Worm (Caenorhabditis elegans): ENCODE data around the gene clec-223.

Gene clec-223

ce11 chrV:11239187-11239725 lies 33.7 kb upstream of the clec-223 start, which contains the start of the genes dvc-1 and ima-1 (continued):
- TF ChIP-seq dmd-9 (GFP tag; IDR thresholded peaks at IDR 0.05) (0 out of 2 replicates have a peak, but pooled peaks have one; percentile 36), duxl-1 (tag; optimal IDR thresholded peaks at IDR 0.05; ENCODE audit: poor library complexity) (no peak), Y48G9A.11 (GFP tag; IDR thresholded peaks at IDR 0.05) (0 out of 2 replicates have a peak, but pooled peaks have one; percentile 27), mes-2 (tag; optimal IDR thresholded peaks at IDR 0.05; ENCODE audit: poor library complexity, severe bottlenecking) (peak; percentile 91), jun-1 (tag; optimal IDR thresholded peaks at IDR 0.05) (no peak), nhr-28 (tag; optimal IDR thresholded peaks at IDR 0.05) (peak; percentile 26), fos-1 (tag; optimal IDR thresholded peaks at IDR 0.05) (no peak)

- TF ChIP-seq zag-1 (tag; optimal IDR thresholded peaks at IDR 0.05) (no peak), ceh-32 (tag; optimal IDR thresholded peaks at IDR 0.05; ENCODE audit: poor library complexity) (no peak), nhr-11 (tag; optimal IDR thresholded peaks at IDR 0.05) (no peak), F37D6.2 (tag; optimal IDR thresholded peaks at IDR 0.05) (no peak), ama-1 (optimal IDR thresholded peaks at IDR 0.05) (no peak), duxl-1 (tag; optimal IDR thresholded peaks at IDR 0.05; ENCODE audit: poor library complexity) (no peak), nhr-28 (tag; optimal IDR thresholded peaks at IDR 0.05) (no peak), R02D3.7 (tag; optimal IDR thresholded peaks at IDR 0.05) (no peak), egl-43 (GFP tag; IDR thresholded peaks at IDR 0.05) (no peak), F26F4.8 (GFP tag; conservative IDR thresholded peaks at IDR 0.05) (no peak), sdz-12 (GFP tag; optimal IDR thresholded peaks at IDR 0.05) (no peak)
Measured at ce11 chrV:11241580-11241979, 31.4 kb upstream of the clec-223 start, which contains the start of gene pgap-1. Gene pgap-1, plus strand, starts transcription at chrV:11241880.

ce11 chrV:11244539-11244938 lies 28.4 kb upstream of the clec-223 start, which contains the start of gene mxl-1:
Gene mxl-1, plus strand, starts transcription at chrV:11244839.
- no peak for TF ChIP-seq skn-1 (tag; optimal IDR thresholded peaks at IDR 0.05)
- no peak for TF ChIP-seq dmd-8 (GFP tag; IDR thresholded peaks at IDR 0.05)
- TF ChIP-seq nhr-41 (GFP tag; IDR thresholded peaks at IDR 0.05), result no peak
- TF ChIP-seq snpc-1.2 (GFP tag; IDR thresholded peaks at IDR 0.05), result no peak
- TF ChIP-seq F44E2.7 (GFP tag; IDR thresholded peaks at IDR 0.05), result no peak
- TF ChIP-seq madf-9 (GFP tag; conservative IDR thresholded peaks at IDR 0.05), result no peak
- no peak for TF ChIP-seq nhr-77 (tag; optimal IDR thresholded peaks at IDR 0.05)
- no peak for TF ChIP-seq mep-1 (tag; optimal IDR thresholded peaks at IDR 0.05)

DNA sequence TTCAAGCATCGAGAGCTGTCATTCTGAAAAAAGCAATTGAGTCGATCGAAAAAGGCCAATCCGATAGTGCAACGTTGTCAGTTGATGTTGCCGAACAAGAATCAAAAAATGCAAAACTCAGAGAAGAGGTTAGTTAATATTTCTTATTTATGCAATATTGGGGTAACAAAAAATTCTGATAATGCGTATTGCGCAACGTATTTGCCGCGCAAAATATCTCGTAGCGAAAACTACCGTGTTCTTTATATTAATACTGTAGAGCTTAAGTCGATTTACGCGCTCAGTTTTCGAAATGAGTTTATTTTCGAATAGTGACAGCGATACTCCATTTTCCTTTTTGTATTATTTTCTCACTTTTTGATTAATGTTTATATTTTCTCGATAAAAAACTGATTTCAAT lies 27.9 kb upstream of the clec-223 start:
- peak in 1 of 2 experiments; percentile 93 for TF ChIP-seq unc-62 (GFP tag; optimal IDR thresholded peaks at IDR 0.05 in 1 of 2)
- no peak for TF ChIP-seq unc-62 (tag; optimal IDR thresholded peaks at IDR 0.05)
- no peak for TF ChIP-seq D1046.2 (GFP tag; IDR thresholded peaks at IDR 0.05)

- peak in 1 of 2 experiments; percentile 53 for TF ChIP-seq unc-62 (GFP tag; optimal IDR thresholded peaks at IDR 0.05 in 1 of 2)
- no peak for TF ChIP-seq unc-62 (tag; optimal IDR thresholded peaks at IDR 0.05)
- TF ChIP-seq F44E2.7 (GFP tag; IDR thresholded peaks at IDR 0.05), result no peak
- no peak for TF ChIP-seq ceh-28 (tag; optimal IDR thresholded peaks at IDR 0.05)
- no peak for TF ChIP-seq duxl-1 (tag; optimal IDR thresholded peaks at IDR 0.05; ENCODE audit: poor library complexity)
- TF ChIP-seq T26A8.4 (GFP tag; IDR thresholded peaks at IDR 0.05), result no peak
- no peak for TF ChIP-seq ZK546.5 (tag; optimal IDR thresholded peaks at IDR 0.05)
- TF ChIP-seq nhr-111 (GFP tag; optimal IDR thresholded peaks at IDR 0.05), result no peak
Measured at ce11 chrV:11247846-11248245, 25.1 kb upstream of the clec-223 start, which contains the start of gene mam-4. Gene mam-4, plus strand, starts transcription at chrV:11248146.

DNA sequence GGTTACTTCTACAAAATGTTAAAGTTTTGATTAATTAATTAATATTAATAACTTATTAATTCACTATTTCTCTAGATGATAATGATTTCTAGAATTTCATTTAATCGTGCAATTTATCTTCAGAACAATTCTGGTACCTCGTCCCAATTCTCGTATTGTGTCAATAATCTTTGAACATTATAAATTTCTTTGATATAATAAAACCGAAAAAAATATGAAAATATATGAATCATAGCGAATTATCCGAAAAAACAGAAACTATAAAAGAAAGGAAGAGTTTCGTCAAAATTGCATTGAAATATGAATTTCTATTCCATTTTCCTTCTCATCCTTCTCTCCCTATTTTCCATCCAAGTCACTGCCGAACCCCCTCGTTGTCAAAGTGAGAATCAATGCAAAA lies 22.2 kb upstream of the clec-223 start, which contains the start of gene T19B10.12:
T19B10.12 (plus strand) TSS at position 301 of the 400 bp plus-strand sequence.
- TF ChIP-seq mxl-2 (GFP tag; conservative IDR thresholded peaks at IDR 0.05) (no peak), aha-1 (tag) (peak; percentile 27)
